Worm (Caenorhabditis elegans) whole organism, L4 larva: ENCODE data around the gene fbxa-153.
A peak's percentile ranks its signal among the peaks of the same experiment; 100 is the strongest.

Experiments
- F10B5.3 ChIP-seq: sonication (generic microtip); optimal IDR thresholded peaks from 2 replicates; lab custom pipeline; 2016; ENCODE audit warnings: mild to moderate bottlenecking, missing genetic modification characterization, missing compliant biosample characterization
- F26F4.8 ChIP-seq: fragments of 200-800 bp; sonication (Bioruptor generic); conservative IDR thresholded peaks from 2 replicates; pipeline ENCODE4 v1.3.6; 2022; ENCODE audit warnings: missing genetic modification characterization, missing compliant biosample characterization
- T20F7.1 ChIP-seq: fragments of 200-800 bp; sonication (Bioruptor generic); optimal IDR thresholded peaks from 2 replicates; lab custom pipeline; 2018; ENCODE audit warnings: mild to moderate bottlenecking, missing genetic modification characterization, missing compliant biosample characterization
- T26A8.4 ChIP-seq: fragments of 200-800 bp; sonication (Bioruptor generic); IDR thresholded peaks from 2 replicates; pipeline ENCODE4 v1.3.6; 2022; ENCODE audit warnings: missing genetic modification characterization, missing compliant biosample characterization
- Y5F2A.4 ChIP-seq: fragments of 200-800 bp; sonication (Bioruptor generic); optimal IDR thresholded peaks from 2 replicates; lab custom pipeline; 2018; ENCODE audit warnings: mild to moderate bottlenecking, missing genetic modification characterization, missing compliant biosample characterization
- ZK546.5 ChIP-seq, 2 experiments: sonication (generic microtip); optimal IDR thresholded peaks; 2 replicates each; lab custom pipeline; 2017; ENCODE audit warnings: missing biosample characterization in 2 of 2, missing genetic modification characterization in 2 of 2
- aha-1 ChIP-seq: fragments of 150-350 bp; peaks from one replicate; lab custom pipeline; 2014; ENCODE audit warnings: missing biosample characterization, missing genetic modification characterization
- ama-1 ChIP-seq: fragments of 150-350 bp; optimal IDR thresholded peaks from 2 replicates; lab custom pipeline; 2014; ENCODE audit warnings: inconsistent platforms, mixed read lengths
- ceh-82 ChIP-seq: sonication (generic microtip); optimal IDR thresholded peaks from 2 replicates; lab custom pipeline; 2017; ENCODE audit warnings: missing biosample characterization, missing genetic modification characterization
- cey-2 ChIP-seq: sonication (generic microtip); optimal IDR thresholded peaks from 3 replicates; lab custom pipeline; 2017; ENCODE audit warnings: missing genetic modification characterization, mild to moderate bottlenecking, missing compliant biosample characterization, antibody characterized with exemption, borderline replicate concordance; ENCODE audit not compliant: insufficient read depth
- ctbp-1 ChIP-seq: fragments of 200-800 bp; sonication (Bioruptor generic); IDR thresholded peaks from 2 replicates; pipeline ENCODE4 v1.3.6; 2022; ENCODE audit warnings: missing genetic modification reagents, missing genetic modification characterization, missing compliant biosample characterization
- daf-12 ChIP-seq: fragments of 150-350 bp; optimal IDR thresholded peaks from 2 replicates; lab custom pipeline; 2014; ENCODE audit warnings: missing biosample characterization, missing genetic modification reagents, missing genetic modification characterization
- dmd-6 ChIP-seq: fragments of 200-800 bp; sonication (Bioruptor generic); IDR thresholded peaks from 2 replicates; pipeline ENCODE4 v1.3.6; 2022; ENCODE audit warnings: missing genetic modification reagents, missing genetic modification characterization, missing compliant biosample characterization
- dmd-9 ChIP-seq: fragments of 200-800 bp; sonication (Bioruptor generic); IDR thresholded peaks from 2 replicates; pipeline ENCODE4 v1.3.6; 2022; ENCODE audit warnings: missing genetic modification reagents, missing genetic modification characterization, missing compliant biosample characterization
- duxl-1 ChIP-seq: sonication (generic microtip); optimal IDR thresholded peaks from 2 replicates; lab custom pipeline; 2016; ENCODE audit warnings: mild to moderate bottlenecking, missing genetic modification characterization, moderate library complexity, missing compliant biosample characterization; ENCODE audit not compliant: poor library complexity
- dve-1 ChIP-seq: sonication (generic microtip); optimal IDR thresholded peaks from 2 replicates; lab custom pipeline; 2017; ENCODE audit warnings: antibody characterized with exemption, mild to moderate bottlenecking, missing genetic modification characterization, missing compliant biosample characterization; ENCODE audit not compliant: insufficient read depth
- egl-27 ChIP-seq: sonication (generic microtip); optimal IDR thresholded peaks from 3 replicates; lab custom pipeline; 2017; ENCODE audit warnings: missing biosample characterization, missing genetic modification reagents, missing genetic modification characterization
- egl-43 ChIP-seq: fragments of 200-800 bp; sonication (Bioruptor generic); IDR thresholded peaks from 2 replicates; pipeline ENCODE4 v1.3.6; 2022; ENCODE audit warnings: missing genetic modification reagents, missing genetic modification characterization, missing compliant biosample characterization
- hif-1 ChIP-seq, 2 experiments: sonication (generic microtip); optimal IDR thresholded peaks; 2 replicates each; lab custom pipeline; 2016 to 2017; ENCODE audit warnings: missing compliant biosample characterization in 2 of 2, missing genetic modification characterization in 2 of 2, missing genetic modification reagents in 2 of 2, missing genotype in 2 of 2, mild to moderate bottlenecking in 1 of 2
- hlh-11 ChIP-seq: fragments of 200-800 bp; sonication (Bioruptor generic); optimal IDR thresholded peaks from 2 replicates; lab custom pipeline; 2018; ENCODE audit warnings: mild to moderate bottlenecking, missing genetic modification characterization, missing compliant biosample characterization
- lim-7 ChIP-seq: fragments of 200-800 bp; sonication (Bioruptor generic); IDR thresholded peaks from 2 replicates; pipeline ENCODE4 v1.3.6; 2022; ENCODE audit warnings: missing genetic modification characterization, missing compliant biosample characterization
- lin-1 ChIP-seq: fragments of 200-800 bp; sonication (Bioruptor generic); IDR thresholded peaks from 2 replicates; pipeline ENCODE4 v1.3.6; 2022; ENCODE audit warnings: missing genetic modification reagents, missing genetic modification characterization, missing compliant biosample characterization
- lin-13 ChIP-seq: fragments of 150-350 bp; optimal IDR thresholded peaks from 2 replicates; lab custom pipeline; 2014; ENCODE audit warnings: missing biosample characterization, missing genetic modification reagents, missing genetic modification characterization
- madf-5 ChIP-seq, 2 experiments: fragments of 200-800 bp; sonication (Bioruptor generic); IDR thresholded peaks; 2 replicates each; pipeline ENCODE4 v1.3.6; 2022; ENCODE audit warnings: missing compliant biosample characterization in 2 of 2, missing genetic modification characterization in 2 of 2
- mdt-29 ChIP-seq: fragments of 200-800 bp; sonication (Bioruptor generic); IDR thresholded peaks from 2 replicates; pipeline ENCODE4 v1.3.6; 2022; ENCODE audit warnings: missing genetic modification reagents, missing genetic modification characterization, missing compliant biosample characterization
- mes-2 ChIP-seq: sonication (generic microtip); optimal IDR thresholded peaks from 2 replicates; lab custom pipeline; 2016; ENCODE audit warnings: missing genotype, mild to moderate bottlenecking, missing genetic modification characterization, missing compliant biosample characterization; ENCODE audit not compliant: poor library complexity, severe bottlenecking
- mxl-3 ChIP-seq: fragments of 200-800 bp; sonication (Bioruptor generic); optimal IDR thresholded peaks from 2 replicates; lab custom pipeline; 2018; ENCODE audit warnings: mild to moderate bottlenecking, missing genetic modification characterization, missing compliant biosample characterization
- nhr-10 ChIP-seq: fragments of 150-350 bp; optimal IDR thresholded peaks from 2 replicates; lab custom pipeline; 2014; ENCODE audit warnings: missing biosample characterization, missing genetic modification characterization
- nhr-42 ChIP-seq: fragments of 200-800 bp; sonication (Bioruptor generic); IDR thresholded peaks from 2 replicates; pipeline ENCODE4 v1.3.6; 2022; ENCODE audit warnings: missing genetic modification characterization, missing compliant biosample characterization
- nhr-48 ChIP-seq: sonication (generic microtip); optimal IDR thresholded peaks from 2 replicates; lab custom pipeline; 2016; ENCODE audit warnings: mild to moderate bottlenecking, missing genetic modification characterization, missing compliant biosample characterization
- nhr-77 ChIP-seq: fragments of 150-350 bp; optimal IDR thresholded peaks from 2 replicates; lab custom pipeline; 2014; ENCODE audit warnings: missing biosample characterization, missing genetic modification characterization
- pha-4 ChIP-seq, 2 experiments: fragments of 150-350 bp in 1 of 2; fragments of 200-800 bp in 1 of 2; sonication (Bioruptor generic) in 1 of 2; IDR thresholded peaks in 1 of 2; optimal IDR thresholded peaks in 1 of 2; 2 replicates each; pipeline versions ENCODE4 v1.3.6 to Lab custom; 2014 to 2022; ENCODE audit warnings: missing genetic modification characterization in 2 of 2, missing genetic modification reagents in 2 of 2, missing biosample characterization in 1 of 2, missing compliant biosample characterization in 1 of 2
- php-3 ChIP-seq: fragments of 200-800 bp; sonication (Bioruptor generic); IDR thresholded peaks from 2 replicates; pipeline ENCODE4 v1.3.6; 2022; ENCODE audit warnings: missing genetic modification reagents, missing genetic modification characterization, missing compliant biosample characterization
- rbr-2 ChIP-seq: sonication (generic microtip); optimal IDR thresholded peaks from 2 replicates; lab custom pipeline; 2016; ENCODE audit warnings: missing genotype, missing genetic modification characterization, missing compliant biosample characterization
- spr-1 ChIP-seq: sonication (generic microtip); optimal IDR thresholded peaks from 2 replicates; lab custom pipeline; 2016; ENCODE audit warnings: mild to moderate bottlenecking, missing genetic modification characterization, missing compliant biosample characterization
- tag-97 ChIP-seq: fragments of 200-800 bp; sonication (Bioruptor generic); IDR thresholded peaks from 2 replicates; pipeline ENCODE4 v1.3.6; 2022; ENCODE audit warnings: missing genetic modification characterization, missing compliant biosample characterization
- tra-1 ChIP-seq: fragments of 200-800 bp; sonication (Bioruptor generic); IDR thresholded peaks from 2 replicates; pipeline ENCODE4 v1.3.6; 2022; ENCODE audit warnings: missing genetic modification reagents, missing genetic modification characterization, missing compliant biosample characterization
- unc-62 ChIP-seq, 3 experiments: fragments of 150-350 bp in 1 of 3; sonication (generic microtip); optimal IDR thresholded peaks in 2 of 3; peaks in 1 of 3; 1 replicate in 1 of 3; 2 replicates in 2 of 3; lab custom pipeline; 2014 to 2017; ENCODE audit warnings: missing biosample characterization in 3 of 3, missing genetic modification characterization in 3 of 3, missing genetic modification reagents in 3 of 3, missing genotype in 1 of 3
- zfp-2 ChIP-seq: sonication (generic microtip); optimal IDR thresholded peaks from 2 replicates; lab custom pipeline; 2016; ENCODE audit warnings: mild to moderate bottlenecking, missing genetic modification characterization, missing compliant biosample characterization
- zip-2 ChIP-seq: fragments of 150-350 bp; optimal IDR thresholded peaks from 2 replicates; lab custom pipeline; 2014; ENCODE audit warnings: missing biosample characterization, missing genetic modification characterization
- ztf-11 ChIP-seq: fragments of 150-350 bp; optimal IDR thresholded peaks from 2 replicates; lab custom pipeline; 2014; ENCODE audit warnings: missing biosample characterization, missing genetic modification characterization

The fbxa-153 gene

DNA sequence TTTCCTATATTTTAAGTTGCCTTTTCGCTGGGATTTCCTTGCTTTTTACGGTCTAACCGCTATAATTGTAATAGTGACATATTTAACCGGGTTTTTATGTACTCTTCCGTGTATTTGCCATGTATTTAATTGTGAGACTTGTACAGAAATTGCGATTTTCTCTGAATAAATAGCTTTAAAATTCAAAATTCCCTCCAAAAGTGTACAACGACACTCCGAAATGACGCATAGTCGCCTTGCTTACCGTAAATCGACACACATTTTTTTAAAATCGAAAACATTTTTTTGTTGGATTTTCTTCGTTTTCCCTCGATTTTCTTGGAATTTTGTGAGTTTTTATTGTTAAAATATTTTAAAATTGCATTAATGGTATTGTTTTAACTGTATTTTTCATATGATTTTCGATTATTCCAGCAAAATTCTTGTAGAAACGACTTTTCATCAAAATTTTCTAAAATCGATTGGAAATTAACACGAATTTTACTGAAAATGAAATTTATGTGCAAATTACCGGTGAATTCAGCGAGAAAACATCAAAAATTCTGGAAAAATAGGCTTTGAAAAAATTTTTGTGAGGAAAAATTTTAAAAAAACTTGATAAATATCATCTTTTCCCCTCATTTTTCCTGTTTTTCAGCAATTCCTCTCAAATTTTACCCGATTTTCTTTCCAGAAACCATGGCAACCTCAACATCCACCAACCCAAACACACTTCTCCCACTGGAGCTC is 40.3 kb downstream of the fbxa-153 start, which contains the start of gene lsm-5 (continued):
- TF ChIP-seq hif-1 (tag; optimal IDR thresholded peaks at IDR 0.05; lab: Kevin White, UChicago) = peak in 1 of 2 experiments; percentile 19
- TF ChIP-seq ceh-82 (tag; lab: Kevin White, UChicago) = no peak
- no peak for TF ChIP-seq lin-13
- no peak for TF ChIP-seq nhr-42
- no peak for TF ChIP-seq ctbp-1 (GFP tag; lab: Robert Waterston, UW)
- peak; percentile 75 for TF ChIP-seq mes-2 (tag; lab: Kevin White, UChicago)
- TF ChIP-seq T20F7.1 (GFP tag; lab: Kevin White, UChicago) = peak; percentile 96
- no peak for TF ChIP-seq madf-5 (GFP tag; IDR thresholded peaks at IDR 0.05; lab: Robert Waterston, UW)
- TF ChIP-seq cey-2 (tag; lab: Kevin White, UChicago) = no peak
- TF ChIP-seq duxl-1 = no peak
- peak; percentile 56 for TF ChIP-seq nhr-77 (tag; lab: Kevin White, UChicago)
- no peak for TF ChIP-seq zfp-2 (tag; lab: Kevin White, UChicago)
- TF ChIP-seq spr-1 (tag; lab: Kevin White, UChicago) = no peak
- no peak for TF ChIP-seq tag-97
- TF ChIP-seq zip-2 (tag; lab: Kevin White, UChicago) = no peak
- no peak for TF ChIP-seq lin-1 (GFP tag; lab: Robert Waterston, UW)
- TF ChIP-seq F10B5.3 (tag; lab: Kevin White, UChicago) = no peak
- no peak for TF ChIP-seq pha-4 (GFP tag; IDR thresholded peaks at IDR 0.05; lab: Robert Waterston, UW)
- no peak for TF ChIP-seq pha-4 (tag; optimal IDR thresholded peaks at IDR 0.05; lab: Kevin White, UChicago)

DNA sequence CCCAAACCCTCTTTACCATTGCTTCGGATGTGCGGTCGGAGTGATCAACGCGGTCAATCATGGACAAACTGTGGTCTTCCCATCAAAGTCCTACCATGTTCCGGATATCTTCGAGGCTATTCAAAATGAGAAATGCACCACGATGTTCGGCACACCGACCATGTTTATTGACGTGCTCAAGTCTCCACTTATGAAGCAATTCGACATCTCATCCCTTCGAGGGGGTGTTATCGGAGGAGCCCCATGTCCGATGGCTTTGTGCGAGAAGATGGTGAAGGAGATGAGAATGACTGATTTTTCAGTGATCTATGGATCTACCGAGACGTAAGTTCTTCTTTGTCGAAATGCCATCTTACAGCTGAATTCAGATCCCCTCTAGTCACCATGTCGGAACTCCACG is 41.8 kb downstream of the fbxa-153 start:
- TF ChIP-seq mxl-3 (GFP tag; lab: Kevin White, UChicago) (no peak), T20F7.1 (GFP tag; lab: Kevin White, UChicago) (no peak), spr-1 (tag; lab: Kevin White, UChicago) (no peak), lim-7 (GFP tag; lab: Robert Waterston, UW) (no peak), egl-43 (GFP tag; lab: Robert Waterston, UW) (no peak), F26F4.8 (GFP tag; lab: Robert Waterston, UW) (no peak), ama-1 (no peak), tra-1 (GFP tag; lab: Robert Waterston, UW) (no peak), dmd-9 (no peak), ztf-11 (no peak)

DNA sequence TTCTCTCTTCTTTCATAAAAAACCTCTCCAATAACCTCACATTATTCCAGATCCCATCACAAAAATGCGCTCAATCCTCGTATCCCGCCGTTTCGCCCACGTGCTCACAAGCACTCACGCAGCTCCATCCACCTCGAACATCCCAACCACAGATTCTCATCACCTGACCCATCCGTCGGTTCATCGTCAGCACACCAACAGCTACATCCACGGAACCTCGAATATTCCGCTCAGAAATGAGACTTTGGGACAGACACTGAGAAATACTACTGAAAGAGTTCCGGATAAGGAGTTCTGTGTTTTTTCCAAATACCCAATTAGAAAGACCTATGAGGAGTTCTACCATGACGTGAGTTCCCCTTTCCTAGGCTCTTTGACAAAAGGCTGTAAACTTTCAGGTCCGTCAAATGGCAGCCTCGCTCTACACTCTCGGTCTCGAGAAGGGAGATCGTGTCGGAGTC is 42.8 kb downstream of the fbxa-153 start, which contains the start of gene acs-2:
acs-2 (plus strand) TSS at position 51 of the 461 bp plus-strand sequence.
- peak; percentile 52 for TF ChIP-seq ama-1
- peak in 1 of 2 experiments; percentile 32 for TF ChIP-seq unc-62 (GFP tag; optimal IDR thresholded peaks at IDR 0.05 in 1 of 2; lab: Kevin White, UChicago)
- TF ChIP-seq unc-62 (tag; optimal IDR thresholded peaks at IDR 0.05; lab: Kevin White, UChicago) = no peak
- TF ChIP-seq Y5F2A.4 = no peak
- TF ChIP-seq, all 104 proteins: peak for 2

DNA sequence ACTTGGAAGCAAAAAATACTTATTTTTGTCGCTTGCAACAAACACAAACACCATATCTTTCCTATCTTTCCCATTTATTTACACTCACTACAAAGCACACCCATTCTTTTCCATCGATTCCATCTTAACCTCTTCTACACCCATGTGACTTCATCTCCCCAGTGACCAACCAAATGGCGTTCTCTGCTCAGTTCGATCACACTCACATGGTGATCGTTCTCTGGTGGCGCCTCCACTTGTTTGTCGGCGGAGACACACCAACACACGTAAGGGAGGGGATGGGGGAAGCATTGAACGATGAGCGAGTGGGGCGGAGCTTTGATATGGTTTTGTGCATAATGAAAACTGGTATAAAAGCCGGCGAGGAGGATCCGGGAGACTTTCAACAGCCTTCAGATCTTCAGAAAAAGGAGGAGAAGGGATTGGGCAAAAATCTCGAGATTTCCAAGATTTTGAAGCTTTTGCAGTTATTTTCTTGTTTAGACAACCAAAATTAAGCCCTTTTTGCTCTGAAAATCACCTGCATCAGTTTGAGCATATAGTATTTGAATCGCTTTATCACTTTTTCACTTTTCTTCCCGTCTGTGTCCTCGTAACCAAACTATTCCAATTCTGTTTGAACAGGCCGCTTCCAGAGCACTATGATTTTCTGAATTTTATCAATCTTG is 43.5 kb downstream of the fbxa-153 start:
- TF ChIP-seq T26A8.4 (0 out of 2 replicates have a peak, but pooled peaks have one; percentile 18), aha-1 (tag; lab: Kevin White, UChicago) (peak; percentile 99), mes-2 (tag; lab: Kevin White, UChicago) (peak; percentile 63), nhr-10 (tag; lab: Kevin White, UChicago) (peak; percentile 67), dmd-6 (GFP tag; lab: Robert Waterston, UW) (peak; percentile 62), dve-1 (tag; lab: Kevin White, UChicago) (peak; percentile 86), ZK546.5 (tag; optimal IDR thresholded peaks at IDR 0.05; lab: Kevin White, UChicago) (no peak), nhr-48 (tag; lab: Kevin White, UChicago) (peak; percentile 65), duxl-1 (peak; percentile 76), daf-12 (tag; lab: Kevin White, UChicago) (no peak), F10B5.3 (tag; lab: Kevin White, UChicago) (no peak), egl-27 (tag; lab: Kevin White, UChicago) (no peak), hlh-11 (peak; percentile 93), php-3 (GFP tag; lab: Robert Waterston, UW) (peak; percentile 52; the same call in 1 of the 2 replicates), mdt-29 (GFP tag; lab: Robert Waterston, UW) (peak; percentile 69; the same call in 1 of the 2 replicates), rbr-2 (tag; lab: Kevin White, UChicago) (peak; percentile 63), ctbp-1 (GFP tag; lab: Robert Waterston, UW) (0 out of 2 replicates have a peak, but pooled peaks have one; percentile 29)
